Worm (Caenorhabditis elegans): ENCODE results near the gene his-6.

DNA sequence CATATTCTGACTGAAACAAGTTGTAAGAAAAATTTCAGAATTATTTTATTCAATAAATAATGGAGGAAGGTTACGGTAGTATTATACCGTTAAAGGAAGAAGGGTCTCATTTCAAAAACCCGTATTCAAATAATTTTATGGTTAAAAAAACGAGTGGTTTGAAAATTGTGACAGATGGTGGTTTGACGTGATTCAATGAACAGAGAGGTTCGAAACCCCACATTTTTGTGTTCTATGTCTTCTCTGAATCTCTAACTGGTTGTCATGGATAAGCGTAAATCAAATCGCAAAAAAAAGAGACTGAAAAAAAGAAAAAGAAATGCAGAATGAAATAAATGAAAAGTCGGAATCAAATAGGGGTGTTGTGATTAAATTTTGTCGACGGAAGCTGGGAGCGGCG, 27.5 kb downstream of the his-6 start, which contains the start of gene ZK994.6:
- no peak for TF ChIP-seq snpc-4 (tag; optimal IDR thresholded peaks at IDR 0.05)
- no peak for TF ChIP-seq lin-13 (tag; optimal IDR thresholded peaks at IDR 0.05)
- no peak for TF ChIP-seq blmp-1 (tag; optimal IDR thresholded peaks at IDR 0.05)
- no peak for TF ChIP-seq ztf-11 (tag; optimal IDR thresholded peaks at IDR 0.05)
- peak; percentile 37 for TF ChIP-seq ces-1 (GFP tag; optimal IDR thresholded peaks at IDR 0.05)
- TF ChIP-seq lin-32 (GFP tag; optimal IDR thresholded peaks at IDR 0.05): no peak
- no peak for TF ChIP-seq pha-4 (tag; optimal IDR thresholded peaks at IDR 0.05)

Measured in whole organism, mixed stage, embryonic.